Fruit fly (Drosophila melanogaster) S2 (cell line): ENCODE measurements around the gene CG14644.

Source experiments
- CG8478 ChIP-seq: fragments of >200 bp; optimal IDR thresholded peaks from 2 replicates; lab custom pipeline; 2018
- CTCF ChIP-seq, 2 experiments: fragments of >200 bp; optimal IDR thresholded peaks; 2 replicates each; lab custom pipeline; 2018

DNA sequence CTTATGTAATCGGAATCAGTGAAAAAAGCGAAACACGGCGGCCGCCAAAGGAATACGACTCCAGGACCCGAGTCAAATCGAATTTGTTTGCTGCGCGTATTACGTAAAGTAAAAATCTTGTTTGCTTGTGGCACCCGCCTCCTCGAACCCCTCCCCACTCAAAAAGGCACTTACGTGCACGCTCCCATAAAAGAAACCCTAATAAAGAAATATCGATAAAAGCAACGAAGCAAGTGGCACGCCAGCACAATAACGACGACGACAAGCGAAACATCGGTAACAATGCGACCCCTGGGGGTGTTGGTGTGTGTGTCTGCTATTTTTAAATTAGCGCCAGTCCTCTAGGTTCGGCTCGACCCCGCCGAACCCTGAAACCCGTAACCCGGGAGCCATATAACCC lies 29.4 kb upstream of the CG14644 start:
- TF ChIP-seq CG8478 (no peak), CTCF (optimal IDR thresholded peaks at IDR 0.05; lab: Kevin White, UChicago) (no peak)
